Worm (Caenorhabditis elegans): ENCODE data around the gene ZK856.16.

- TF ChIP-seq unc-62 (GFP tag; optimal IDR thresholded peaks at IDR 0.05) (no peak), skn-1 (tag; optimal IDR thresholded peaks at IDR 0.05) (no peak), unc-39 (tag; optimal IDR thresholded peaks at IDR 0.05) (no peak), ama-1 (optimal IDR thresholded peaks at IDR 0.05) (no peak), daf-12 (tag; optimal IDR thresholded peaks at IDR 0.05) (no peak), ztf-11 (tag; optimal IDR thresholded peaks at IDR 0.05) (no peak), tbx-2 (tag; optimal IDR thresholded peaks at IDR 0.05) (no peak), pqm-1 (tag; optimal IDR thresholded peaks at IDR 0.05) (no peak), zag-1 (tag; optimal IDR thresholded peaks at IDR 0.05) (no peak), elt-1 (tag; optimal IDR thresholded peaks at IDR 0.05) (no peak), snpc-4 (tag; optimal IDR thresholded peaks at IDR 0.05) (no peak), lsy-12 (tag; optimal IDR thresholded peaks at IDR 0.05) (no peak), nhr-25 (tag; optimal IDR thresholded peaks at IDR 0.05) (no peak)
These were observed 25.5 kb upstream of the ZK856.16 start, which contains the start of gene fipr-6 for ce11 chrV:10230932-10231331.
